Worm (Caenorhabditis elegans) whole organism, dauer: Measurements from ENCODE around the gene clec-19.

ENCODE experiments used
- unc-62 ChIP-seq: sonication (generic microtip); optimal IDR thresholded peaks from 2 replicates; lab custom pipeline; 2017; ENCODE audit warnings: missing biosample characterization, missing genetic modification reagents, missing genetic modification characterization

clec-19 gene

DNA sequence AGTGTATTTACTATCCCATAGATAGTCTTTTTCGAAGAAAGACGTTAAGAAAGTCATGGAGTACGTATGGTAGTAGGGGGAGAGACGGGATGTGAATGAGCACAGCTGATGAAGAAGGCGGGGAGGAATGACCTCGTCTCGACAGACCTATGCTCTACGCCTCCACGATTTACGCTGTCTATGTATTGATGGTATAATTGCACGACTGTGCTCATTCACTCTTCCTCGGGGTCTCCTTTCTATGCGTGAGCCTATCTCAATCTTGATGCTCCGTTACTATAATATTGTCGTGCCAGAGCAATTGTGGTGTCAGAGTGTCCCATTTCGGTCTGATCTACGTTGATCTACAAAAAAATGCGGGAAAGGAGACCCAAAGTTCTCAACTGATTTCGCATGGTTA lies 41.9 kb downstream of the clec-19 start, which contains the start of gene C08F1.10:
TSS of gene C08F1.10 (minus strand) at position 101 of the 400 bp plus-strand sequence.
- TF ChIP-seq unc-62 (GFP tag; lab: Kevin White, UChicago), result no peak

DNA sequence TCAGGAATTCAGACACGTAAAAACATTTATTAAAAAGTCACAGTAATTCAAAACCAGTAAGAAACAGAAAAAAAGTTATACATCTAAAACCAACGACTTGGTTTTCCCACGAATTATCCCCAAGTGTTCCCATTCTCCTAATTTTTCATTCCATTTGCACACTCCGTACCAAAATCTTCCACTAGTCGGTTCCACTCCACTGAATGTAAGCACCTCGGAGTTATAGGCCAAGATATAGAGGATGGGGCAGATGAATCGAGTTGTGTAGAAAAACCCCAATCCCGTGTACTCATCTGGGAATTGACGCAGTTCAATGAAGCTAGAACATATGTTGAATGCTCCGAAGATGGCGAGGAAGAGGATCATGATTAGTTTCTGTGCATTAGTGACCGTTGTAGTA lies 42.9 kb downstream of the clec-19 start:
- no peak for TF ChIP-seq unc-62 (GFP tag; lab: Kevin White, UChicago)

DNA sequence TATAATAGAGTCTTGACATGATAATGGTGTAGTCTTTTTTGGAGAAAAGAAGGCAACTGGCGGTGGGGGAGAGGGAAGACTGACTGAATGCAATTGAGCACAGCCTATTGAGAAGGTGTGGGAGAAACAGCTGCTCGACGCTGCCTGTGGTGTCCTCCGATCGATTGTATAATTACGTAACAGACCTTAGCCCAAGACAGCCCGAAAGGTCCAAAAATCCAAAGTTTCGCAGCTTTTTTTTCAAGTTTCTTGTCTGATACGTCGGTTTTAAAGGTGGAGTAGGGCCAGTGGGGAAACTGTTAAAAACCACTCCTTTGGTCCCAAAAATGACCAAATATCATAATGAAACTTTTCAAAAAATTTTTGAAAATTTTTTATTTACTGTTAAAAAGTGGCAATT lies 43.8 kb downstream of the clec-19 start, which contains the start of the genes C08F1.6 and fbxb-13:
TSS of gene C08F1.6 (minus strand) at position 101 of the 400 bp plus-strand sequence.
TSS of gene fbxb-13 (plus strand) at position 191 of the 400 bp plus-strand sequence.
- TF ChIP-seq unc-62 (GFP tag; lab: Kevin White, UChicago), result no peak
